Fruit fly (Drosophila melanogaster) whole organism, embryonic: Measurements from ENCODE around the gene CG42815.

Experiments
- Atf3 ChIP-seq: fragments of 200-800 bp; sonication (Bioruptor generic); optimal IDR thresholded peaks from 3 replicates; lab custom pipeline; 2016; ENCODE audit warnings: missing biosample characterization, missing genetic modification characterization
- Blimp-1 ChIP-seq: fragments of 200-800 bp; sonication (Bioruptor generic); optimal IDR thresholded peaks from 3 replicates; lab custom pipeline; 2018; ENCODE audit warnings: missing biosample characterization, missing genetic modification characterization, mild to moderate bottlenecking, moderate library complexity, missing genetic modification reagents
- CG10654 ChIP-seq: fragments of 200-800 bp; sonication (Bioruptor generic); optimal IDR thresholded peaks from 2 replicates; lab custom pipeline; 2016; ENCODE audit warnings: missing biosample characterization, missing genetic modification characterization
- CG12071 ChIP-seq: fragments of 200-800 bp; sonication (Bioruptor generic); optimal IDR thresholded peaks from 3 replicates; lab custom pipeline; 2018; ENCODE audit warnings: missing biosample characterization, mild to moderate bottlenecking, missing genetic modification characterization
- CG12155 ChIP-seq: fragments of 200-800 bp; sonication (Bioruptor generic); optimal IDR thresholded peaks from 3 replicates; lab custom pipeline; 2016; ENCODE audit warnings: missing biosample characterization, missing genetic modification characterization
- CG13287 ChIP-seq: fragments of 200-800 bp; sonication (Bioruptor generic); IDR thresholded peaks from 2 replicates; pipeline ENCODE4 v1.3.6; 2022; ENCODE audit warnings: missing biosample characterization, missing genetic modification characterization; ENCODE audit not compliant: partially characterized antibody
- CG15479 ChIP-seq: fragments of 200-800 bp; sonication (Bioruptor generic); optimal IDR thresholded peaks from 3 replicates; lab custom pipeline; 2019; ENCODE audit warnings: missing biosample characterization, mild to moderate bottlenecking, missing genetic modification characterization, moderate library complexity
- CG17829 ChIP-seq: fragments of 200-800 bp; optimal IDR thresholded peaks from 2 replicates; lab custom pipeline; 2019; ENCODE audit warnings: missing biosample characterization, mild to moderate bottlenecking, missing genetic modification characterization, moderate library complexity
- CG1832 ChIP-seq: fragments of 200-800 bp; sonication (Bioruptor generic); optimal IDR thresholded peaks from 2 replicates; lab custom pipeline; 2017; ENCODE audit warnings: missing biosample characterization, mild to moderate bottlenecking, missing genetic modification characterization, inconsistent platforms
- CG18619 ChIP-seq: fragments of 200-800 bp; sonication (Bioruptor generic); optimal IDR thresholded peaks from 3 replicates; lab custom pipeline; 2017; ENCODE audit warnings: missing biosample characterization, mild to moderate bottlenecking, missing genetic modification characterization
- CG2712 ChIP-seq: fragments of 200-800 bp; optimal IDR thresholded peaks from 3 replicates; lab custom pipeline; 2019; ENCODE audit warnings: missing biosample characterization, mild to moderate bottlenecking, missing genetic modification characterization, moderate library complexity
- CG2889 ChIP-seq: fragments of 200-800 bp; sonication (Bioruptor generic); IDR thresholded peaks from 3 replicates; pipeline ENCODE4 v1.3.6; 2022; ENCODE audit warnings: missing biosample characterization, missing genetic modification characterization
- CG30403 ChIP-seq: fragments of 200-800 bp; sonication (Bioruptor generic); optimal IDR thresholded peaks from 3 replicates; lab custom pipeline; 2016; ENCODE audit warnings: missing biosample characterization, missing genetic modification characterization
- CG3065 ChIP-seq: fragments of 200-800 bp; sonication (Bioruptor generic); optimal IDR thresholded peaks from 2 replicates; lab custom pipeline; 2016; ENCODE audit warnings: missing biosample characterization, missing genetic modification characterization
- CG31388 ChIP-seq: fragments of 200-800 bp; sonication (Bioruptor generic); optimal IDR thresholded peaks from 2 replicates; lab custom pipeline; 2016; ENCODE audit warnings: missing biosample characterization, missing genetic modification characterization
- CG32532 ChIP-seq: fragments of 200-800 bp; sonication (Bioruptor generic); IDR thresholded peaks from 2 replicates; pipeline ENCODE4 v1.3.6; 2022; ENCODE audit warnings: missing biosample characterization, missing genetic modification characterization
- CG33213 ChIP-seq: fragments of 200-800 bp; sonication (Bioruptor generic); optimal IDR thresholded peaks from 3 replicates; lab custom pipeline; 2016; ENCODE audit warnings: missing biosample characterization, missing genetic modification characterization
- CG4404 ChIP-seq: fragments of 200-800 bp; sonication (Bioruptor generic); IDR thresholded peaks from 2 replicates; pipeline ENCODE4 v1.3.6; 2022; ENCODE audit warnings: missing biosample characterization, missing genetic modification characterization
- CG5180 ChIP-seq: fragments of 200-800 bp; sonication (Bioruptor generic); optimal IDR thresholded peaks from 3 replicates; lab custom pipeline; 2017; ENCODE audit warnings: missing biosample characterization, missing genetic modification characterization, mild to moderate bottlenecking, moderate library complexity, missing genetic modification reagents
- CG8388 ChIP-seq: fragments of 200-800 bp; sonication (Bioruptor generic); optimal IDR thresholded peaks from 2 replicates; lab custom pipeline; 2019; ENCODE audit warnings: missing biosample characterization, mild to moderate bottlenecking, missing genetic modification characterization, moderate library complexity
- CG9817 ChIP-seq: fragments of 200-800 bp; sonication (Bioruptor generic); optimal IDR thresholded peaks from 2 replicates; lab custom pipeline; 2018; ENCODE audit warnings: missing biosample characterization, mild to moderate bottlenecking, missing genetic modification characterization, moderate library complexity
- D19B ChIP-seq: fragments of 200-800 bp; sonication (Bioruptor generic); optimal IDR thresholded peaks from 2 replicates; lab custom pipeline; 2017; ENCODE audit warnings: missing biosample characterization, mild to moderate bottlenecking, missing genetic modification characterization
- Dip3 ChIP-seq: fragments of 200-800 bp; sonication (Bioruptor generic); optimal IDR thresholded peaks from 3 replicates; lab custom pipeline; 2016; ENCODE audit warnings: missing biosample characterization, missing genetic modification characterization
- Drgx ChIP-seq: fragments of 200-800 bp; sonication (Bioruptor generic); IDR thresholded peaks from 2 replicates; pipeline ENCODE4 v1.3.6; 2022; ENCODE audit warnings: missing biosample characterization, missing genetic modification characterization
- Gsc ChIP-seq: fragments of 200-800 bp; sonication (Bioruptor generic); IDR thresholded peaks from 2 replicates; pipeline ENCODE4 v1.3.6; 2022; ENCODE audit warnings: missing biosample characterization, missing genetic modification characterization
- Hand ChIP-seq: fragments of 200-800 bp; sonication (Bioruptor generic); optimal IDR thresholded peaks from 2 replicates; lab custom pipeline; 2017; ENCODE audit warnings: mild to moderate bottlenecking, missing biosample characterization, missing genetic modification reagents, missing genetic modification characterization
- Hr3 ChIP-seq: fragments of 200-800 bp; sonication (Bioruptor generic); optimal IDR thresholded peaks from 3 replicates; lab custom pipeline; 2016; ENCODE audit warnings: missing biosample characterization, missing genetic modification characterization
- Kr ChIP-seq: fragments of 200-800 bp; sonication (Bioruptor generic); optimal IDR thresholded peaks from 2 replicates; lab custom pipeline; 2017; ENCODE audit warnings: missing biosample characterization, mild to moderate bottlenecking, missing genetic modification characterization
- Meics ChIP-seq: fragments of 200-800 bp; sonication (Bioruptor generic); optimal IDR thresholded peaks from 2 replicates; lab custom pipeline; 2017; ENCODE audit warnings: missing biosample characterization, mild to moderate bottlenecking, missing genetic modification characterization
- Mrtf ChIP-seq: fragments of 200-800 bp; sonication (Bioruptor generic); IDR thresholded peaks from 3 replicates; pipeline ENCODE4 v1.3.6; 2022; ENCODE audit warnings: missing biosample characterization, missing genetic modification characterization
- Nf-YA ChIP-seq: fragments of 200-800 bp; sonication (Bioruptor generic); IDR thresholded peaks from 2 replicates; pipeline ENCODE4 v1.3.6; 2022; ENCODE audit warnings: missing biosample characterization, missing genetic modification characterization
- Trl ChIP-seq, 3 experiments: fragments of >200 bp in 2 of 3; fragments of 200-800 bp in 1 of 3; sonication (Bioruptor generic) in 1 of 3; optimal IDR thresholded peaks; 2 replicates in 1 of 3; 3 replicates in 2 of 3; lab custom pipeline; 2016 to 2017; ENCODE audit warnings: missing biosample characterization in 1 of 3, missing genetic modification characterization in 1 of 3
- Vsx1 ChIP-seq: fragments of 200-800 bp; sonication (Bioruptor generic); optimal IDR thresholded peaks from 2 replicates; lab custom pipeline; 2017; ENCODE audit warnings: missing biosample characterization, mild to moderate bottlenecking, missing genetic modification characterization, missing genetic modification reagents
- caup ChIP-seq: fragments of 200-800 bp; sonication (Bioruptor generic); optimal IDR thresholded peaks from 3 replicates; lab custom pipeline; 2017; ENCODE audit warnings: missing biosample characterization, mild to moderate bottlenecking, missing genetic modification characterization, moderate library complexity; ENCODE audit not compliant: severe bottlenecking
- chif ChIP-seq, 2 experiments: fragments of 200-800 bp; sonication (Bioruptor generic); optimal IDR thresholded peaks; 3 replicates each; lab custom pipeline; 2016; ENCODE audit warnings: missing biosample characterization in 2 of 2, missing genetic modification characterization in 2 of 2
- corto ChIP-seq: fragments of 200-800 bp; sonication (Bioruptor generic); optimal IDR thresholded peaks from 2 replicates; lab custom pipeline; 2016; ENCODE audit warnings: missing biosample characterization, mild to moderate bottlenecking, missing genetic modification characterization, moderate library complexity
- da ChIP-seq: fragments of 200-800 bp; sonication (Bioruptor generic); optimal IDR thresholded peaks from 2 replicates; lab custom pipeline; 2016; ENCODE audit warnings: missing biosample characterization, missing genetic modification characterization
- fd64A ChIP-seq: fragments of 200-800 bp; sonication (Bioruptor generic); optimal IDR thresholded peaks from 3 replicates; lab custom pipeline; 2018; ENCODE audit warnings: missing biosample characterization, mild to moderate bottlenecking, missing genetic modification characterization
- ftz-f1 ChIP-seq: fragments of 200-800 bp; sonication (Bioruptor generic); optimal IDR thresholded peaks from 2 replicates; lab custom pipeline; 2016; ENCODE audit warnings: missing biosample characterization, missing genetic modification characterization
- gem ChIP-seq: fragments of 200-800 bp; sonication (Bioruptor generic); optimal IDR thresholded peaks from 2 replicates; lab custom pipeline; 2019; ENCODE audit warnings: missing biosample characterization, mild to moderate bottlenecking, missing genetic modification characterization, moderate library complexity
- gsb ChIP-seq: fragments of 200-800 bp; sonication (Bioruptor generic); IDR thresholded peaks from 2 replicates; pipeline ENCODE4 v1.3.6; 2022; ENCODE audit warnings: missing biosample characterization, missing genetic modification characterization
- gsb-n ChIP-seq: fragments of 200-800 bp; sonication (Bioruptor generic); optimal IDR thresholded peaks from 3 replicates; lab custom pipeline; 2018; ENCODE audit warnings: missing biosample characterization, mild to moderate bottlenecking, missing genetic modification characterization
- hkb ChIP-seq, 2 experiments: fragments of 200-800 bp in 1 of 2; fragments of >200 bp in 1 of 2; sonication (Bioruptor generic) in 1 of 2; IDR thresholded peaks in 1 of 2; optimal IDR thresholded peaks in 1 of 2; 2 replicates each; pipeline versions ENCODE4 v1.3.6 to Lab custom; 2017 to 2022; ENCODE audit warnings: missing biosample characterization in 1 of 2, missing genetic modification characterization in 1 of 2
- luna ChIP-seq: fragments of 200-800 bp; sonication (Bioruptor generic); optimal IDR thresholded peaks from 2 replicates; lab custom pipeline; 2016; ENCODE audit warnings: missing biosample characterization, missing genetic modification characterization
- mam ChIP-seq: fragments of 200-800 bp; sonication (Bioruptor generic); optimal IDR thresholded peaks from 3 replicates; lab custom pipeline; 2016; ENCODE audit warnings: missing biosample characterization, missing genetic modification characterization
- odd ChIP-seq: fragments of 200-800 bp; sonication (Bioruptor generic); optimal IDR thresholded peaks from 2 replicates; lab custom pipeline; 2017; ENCODE audit warnings: missing biosample characterization, mild to moderate bottlenecking, missing genetic modification characterization
- sim ChIP-seq: fragments of 200-800 bp; sonication (Bioruptor generic); IDR thresholded peaks from 2 replicates; pipeline ENCODE4 v1.3.6; 2022; ENCODE audit warnings: missing biosample characterization, missing genetic modification characterization
- tap ChIP-seq: fragments of 200-800 bp; optimal IDR thresholded peaks from 3 replicates; lab custom pipeline; 2019; ENCODE audit warnings: missing biosample characterization, mild to moderate bottlenecking, missing genetic modification characterization, moderate library complexity
- tin ChIP-seq: fragments of 200-800 bp; sonication (Bioruptor generic); optimal IDR thresholded peaks from 3 replicates; lab custom pipeline; 2016; ENCODE audit warnings: missing biosample characterization, missing genetic modification characterization
- yki ChIP-seq: fragments of >200 bp; optimal IDR thresholded peaks from 3 replicates; lab custom pipeline; 2018
- zen2 ChIP-seq: fragments of 200-800 bp; sonication (Bioruptor generic); IDR thresholded peaks from 3 replicates; pipeline ENCODE4 v1.3.6; 2022; ENCODE audit warnings: missing biosample characterization, missing genetic modification characterization; ENCODE audit not compliant: partially characterized antibody

The CG42815 gene

dm6 chr3L:17791495-17791894 lies 209 bp upstream of the CG42815 start (continued):
- TF ChIP-seq CG30403 (GFP tag; lab: Kevin White, UChicago) (no peak), hkb (optimal IDR thresholded peaks at IDR 0.05; lab: Kevin White, UChicago) (no peak), hkb (GFP tag; IDR thresholded peaks at IDR 0.05; lab: Robert Waterston, UW) (no peak), CG9817 (tag; lab: Kevin White, UChicago) (peak; percentile 42), Blimp-1 (GFP tag; lab: Kevin White, UChicago) (no peak), CG5180 (GFP tag; lab: Kevin White, UChicago) (no peak), CG13287 (GFP tag; lab: Robert Waterston, UW) (no peak), tin (GFP tag; lab: Kevin White, UChicago) (no peak), CG8388 (no peak), CG12155 (no peak), CG2712 (no peak), Hr3 (GFP tag; lab: Kevin White, UChicago) (no peak), CG2889 (no peak), luna (GFP tag; lab: Kevin White, UChicago) (peak; percentile 11), Meics (GFP tag; lab: Kevin White, UChicago) (peak; percentile 81), CG17829 (tag; lab: Kevin White, UChicago) (no peak), caup (GFP tag; lab: Kevin White, UChicago) (peak; percentile 85), CG32532 (GFP tag; lab: Robert Waterston, UW) (no peak), ftz-f1 (GFP tag; lab: Kevin White, UChicago) (no peak), da (no peak), Mrtf (no peak), gsb (GFP tag; lab: Robert Waterston, UW) (no peak), chif (GFP tag; optimal IDR thresholded peaks at IDR 0.05; lab: Kevin White, UChicago) (no peak), Dip3 (no peak), gsb-n (tag; lab: Kevin White, UChicago) (no peak), D19B (GFP tag; lab: Kevin White, UChicago) (peak; percentile 39), zen2 (GFP tag; lab: Robert Waterston, UW) (no peak), corto (no peak), Trl (optimal IDR thresholded peaks at IDR 0.05; lab: Kevin White, UChicago) (no peak), Trl (GFP tag; optimal IDR thresholded peaks at IDR 0.05; lab: Kevin White, UChicago) (no peak), Vsx1 (GFP tag; lab: Kevin White, UChicago) (no peak), Gsc (no peak), fd64A (GFP tag; lab: Kevin White, UChicago) (no peak), CG15479 (GFP tag; lab: Kevin White, UChicago) (no peak), CG10654 (no peak), CG3065 (GFP tag; lab: Kevin White, UChicago) (no peak), yki (lab: Kevin White, UChicago) (no peak), CG33213 (GFP tag; lab: Kevin White, UChicago) (no peak), Hand (GFP tag; lab: Kevin White, UChicago) (peak; percentile 49), sim (no peak), gem (tag; lab: Kevin White, UChicago) (no peak), Kr (GFP tag; lab: Kevin White, UChicago) (no peak), CG4404 (GFP tag; lab: Robert Waterston, UW) (no peak), Nf-YA (GFP tag; lab: Robert Waterston, UW) (no peak), Atf3 (GFP tag; lab: Kevin White, UChicago) (no peak), CG18619 (GFP tag; lab: Kevin White, UChicago) (no peak), mam (GFP tag; lab: Kevin White, UChicago) (no peak), CG1832 (GFP tag; lab: Kevin White, UChicago) (no peak), tap (no peak), Drgx (GFP tag; lab: Robert Waterston, UW) (no peak), CG12071 (GFP tag; lab: Kevin White, UChicago) (peak; percentile 46), odd (no peak), CG31388 (no peak)
